Worm (Caenorhabditis elegans) whole organism, L4 larva: ENCODE measurements around the gene B0252.11.

Experiments used
- D1046.2 ChIP-seq: fragments of 200-800 bp; sonication (Bioruptor generic); IDR thresholded peaks from 2 replicates; pipeline ENCODE4 v1.3.6; 2022; ENCODE audit warnings: missing genetic modification characterization, missing compliant biosample characterization
- F10B5.3 ChIP-seq: sonication (generic microtip); optimal IDR thresholded peaks from 2 replicates; lab custom pipeline; 2016; ENCODE audit warnings: mild to moderate bottlenecking, missing genetic modification characterization, missing compliant biosample characterization
- F37D6.2 ChIP-seq: sonication (generic microtip); optimal IDR thresholded peaks from 2 replicates; lab custom pipeline; 2016; ENCODE audit warnings: mild to moderate bottlenecking, missing genetic modification characterization, missing compliant biosample characterization
- F49E8.2 ChIP-seq: sonication (generic microtip); optimal IDR thresholded peaks from 2 replicates; lab custom pipeline; 2016; ENCODE audit warnings: missing compliant biosample characterization, mild to moderate bottlenecking, missing genetic modification characterization, borderline replicate concordance
- R02D3.7 ChIP-seq: fragments of 150-350 bp; sonication (generic microtip); optimal IDR thresholded peaks from 3 replicates; lab custom pipeline; 2014; ENCODE audit warnings: missing biosample characterization, missing genetic modification characterization
- T26A8.4 ChIP-seq: fragments of 200-800 bp; sonication (Bioruptor generic); IDR thresholded peaks from 2 replicates; pipeline ENCODE4 v1.3.6; 2022; ENCODE audit warnings: missing genetic modification characterization, missing compliant biosample characterization
- Y48G9A.11 ChIP-seq: fragments of 200-800 bp; sonication (Bioruptor generic); IDR thresholded peaks from 2 replicates; pipeline ENCODE4 v1.3.6; 2022; ENCODE audit warnings: missing genetic modification reagents, missing genetic modification characterization, missing compliant biosample characterization
- Y75B8A.6 ChIP-seq: fragments of 200-800 bp; sonication (Bioruptor generic); IDR thresholded peaks from 2 replicates; pipeline ENCODE4 v1.3.6; 2022; ENCODE audit warnings: missing genetic modification reagents, missing genetic modification characterization, missing compliant biosample characterization
- ZK546.5 ChIP-seq, 2 experiments: sonication (generic microtip); optimal IDR thresholded peaks; 2 replicates each; lab custom pipeline; 2017; ENCODE audit warnings: missing biosample characterization in 2 of 2, missing genetic modification characterization in 2 of 2
- aha-1 ChIP-seq: fragments of 150-350 bp; peaks from one replicate; lab custom pipeline; 2014; ENCODE audit warnings: missing biosample characterization, missing genetic modification characterization
- aly-2 ChIP-seq: sonication (generic microtip); optimal IDR thresholded peaks from 2 replicates; lab custom pipeline; 2018; ENCODE audit warnings: missing biosample characterization, missing genetic modification characterization
- ama-1 ChIP-seq: fragments of 150-350 bp; optimal IDR thresholded peaks from 2 replicates; lab custom pipeline; 2014; ENCODE audit warnings: inconsistent platforms, mixed read lengths
- arid-1 ChIP-seq: fragments of 200-800 bp; sonication (Bioruptor generic); conservative IDR thresholded peaks from 2 replicates; pipeline ENCODE4 v1.3.6; 2022; ENCODE audit warnings: missing genetic modification reagents, missing genetic modification characterization, missing compliant biosample characterization
- ceh-28 ChIP-seq: fragments of 150-350 bp; optimal IDR thresholded peaks from 2 replicates; lab custom pipeline; 2014; ENCODE audit warnings: missing biosample characterization, missing genetic modification reagents, missing genetic modification characterization
- ceh-62 ChIP-seq: sonication (generic microtip); optimal IDR thresholded peaks from 2 replicates; lab custom pipeline; 2017; ENCODE audit warnings: missing biosample characterization, missing genetic modification characterization
- cey-2 ChIP-seq: sonication (generic microtip); optimal IDR thresholded peaks from 3 replicates; lab custom pipeline; 2017; ENCODE audit warnings: missing genetic modification characterization, mild to moderate bottlenecking, missing compliant biosample characterization, antibody characterized with exemption, borderline replicate concordance; ENCODE audit not compliant: insufficient read depth
- daf-12 ChIP-seq: fragments of 150-350 bp; optimal IDR thresholded peaks from 2 replicates; lab custom pipeline; 2014; ENCODE audit warnings: missing biosample characterization, missing genetic modification reagents, missing genetic modification characterization
- daf-16 ChIP-seq, 3 experiments: sonication (generic microtip); optimal IDR thresholded peaks; 2 replicates each; lab custom pipeline; 2016 to 2017; ENCODE audit warnings: missing genetic modification characterization in 3 of 3, missing genetic modification reagents in 3 of 3, mild to moderate bottlenecking in 2 of 3, missing compliant biosample characterization in 2 of 3, missing biosample characterization in 1 of 3, moderate library complexity in 1 of 3
- daf-19 ChIP-seq: fragments of 200-800 bp; sonication (Bioruptor generic); conservative IDR thresholded peaks from 2 replicates; pipeline ENCODE4 v1.3.6; 2022; ENCODE audit warnings: missing genetic modification characterization, missing compliant biosample characterization
- egl-27 ChIP-seq: sonication (generic microtip); optimal IDR thresholded peaks from 3 replicates; lab custom pipeline; 2017; ENCODE audit warnings: missing biosample characterization, missing genetic modification reagents, missing genetic modification characterization
- fkh-10 ChIP-seq: fragments of 150-350 bp; optimal IDR thresholded peaks from 2 replicates; lab custom pipeline; 2014; ENCODE audit warnings: missing biosample characterization, missing genetic modification reagents, missing genetic modification characterization
- fos-1 ChIP-seq: fragments of 150-350 bp; optimal IDR thresholded peaks from 2 replicates; lab custom pipeline; 2014; ENCODE audit warnings: missing biosample characterization, missing genetic modification characterization
- hlh-30 ChIP-seq: sonication (generic microtip); optimal IDR thresholded peaks from 2 replicates; lab custom pipeline; 2017; ENCODE audit warnings: antibody characterized with exemption, mild to moderate bottlenecking, missing genetic modification characterization, missing compliant biosample characterization; ENCODE audit not compliant: insufficient read depth
- jun-1 ChIP-seq: fragments of 150-350 bp; optimal IDR thresholded peaks from 2 replicates; lab custom pipeline; 2014; ENCODE audit warnings: missing biosample characterization, missing genetic modification reagents, missing genetic modification characterization
- lin-29 ChIP-seq: fragments of 200-800 bp; sonication (Bioruptor generic); IDR thresholded peaks from 2 replicates; pipeline ENCODE4 v1.3.6; 2022; ENCODE audit warnings: missing genetic modification reagents, missing genetic modification characterization, missing compliant biosample characterization
- lsy-2 ChIP-seq, 2 experiments: fragments of 150-350 bp in 1 of 2; sonication (generic microtip) in 1 of 2; optimal IDR thresholded peaks; 2 replicates each; lab custom pipeline; 2014 to 2017; ENCODE audit warnings: missing biosample characterization in 2 of 2, missing genetic modification characterization in 2 of 2
- madf-9 ChIP-seq: fragments of 200-800 bp; sonication (Bioruptor generic); conservative IDR thresholded peaks from 2 replicates; pipeline ENCODE4 v1.3.6; 2022; ENCODE audit warnings: missing genetic modification reagents, missing genetic modification characterization, missing compliant biosample characterization
- mxl-2 ChIP-seq: fragments of 200-800 bp; sonication (Bioruptor generic); conservative IDR thresholded peaks from 2 replicates; pipeline ENCODE4 v1.3.6; 2022; ENCODE audit warnings: missing genetic modification reagents, missing genetic modification characterization, missing compliant biosample characterization
- mxl-3 ChIP-seq: fragments of 200-800 bp; sonication (Bioruptor generic); optimal IDR thresholded peaks from 2 replicates; lab custom pipeline; 2018; ENCODE audit warnings: mild to moderate bottlenecking, missing genetic modification characterization, missing compliant biosample characterization
- nhr-28 ChIP-seq: fragments of 150-350 bp; optimal IDR thresholded peaks from 2 replicates; lab custom pipeline; 2014; ENCODE audit warnings: missing biosample characterization, missing genetic modification characterization
- pqm-1 ChIP-seq: sonication (generic microtip); optimal IDR thresholded peaks from 2 replicates; lab custom pipeline; 2017; ENCODE audit warnings: missing biosample characterization, missing genetic modification characterization
- set-16 ChIP-seq: fragments of 200-800 bp; sonication (Bioruptor generic); IDR thresholded peaks from 2 replicates; pipeline ENCODE4 v1.3.6; 2022; ENCODE audit warnings: missing genetic modification reagents, missing genetic modification characterization, missing compliant biosample characterization
- snpc-1.2 ChIP-seq: fragments of 200-800 bp; sonication (Bioruptor generic); IDR thresholded peaks from 2 replicates; pipeline ENCODE4 v1.3.6; 2022; ENCODE audit warnings: missing genetic modification reagents, missing genetic modification characterization, missing compliant biosample characterization
- snpc-4 ChIP-seq: fragments of 150-350 bp; optimal IDR thresholded peaks from 2 replicates; lab custom pipeline; 2014; ENCODE audit warnings: missing biosample characterization, missing genetic modification characterization
- spr-1 ChIP-seq: sonication (generic microtip); optimal IDR thresholded peaks from 2 replicates; lab custom pipeline; 2016; ENCODE audit warnings: mild to moderate bottlenecking, missing genetic modification characterization, missing compliant biosample characterization
- spr-3 ChIP-seq: fragments of 200-800 bp; sonication (Bioruptor generic); optimal IDR thresholded peaks from 2 replicates; lab custom pipeline; 2018; ENCODE audit warnings: mild to moderate bottlenecking, missing genetic modification characterization, missing compliant biosample characterization
- tag-97 ChIP-seq: fragments of 200-800 bp; sonication (Bioruptor generic); IDR thresholded peaks from 2 replicates; pipeline ENCODE4 v1.3.6; 2022; ENCODE audit warnings: missing genetic modification characterization, missing compliant biosample characterization
- tra-1 ChIP-seq: fragments of 200-800 bp; sonication (Bioruptor generic); IDR thresholded peaks from 2 replicates; pipeline ENCODE4 v1.3.6; 2022; ENCODE audit warnings: missing genetic modification reagents, missing genetic modification characterization, missing compliant biosample characterization
- unc-62 ChIP-seq, 3 experiments: fragments of 150-350 bp in 1 of 3; sonication (generic microtip); optimal IDR thresholded peaks in 2 of 3; peaks in 1 of 3; 1 replicate in 1 of 3; 2 replicates in 2 of 3; lab custom pipeline; 2014 to 2017; ENCODE audit warnings: missing biosample characterization in 3 of 3, missing genetic modification characterization in 3 of 3, missing genetic modification reagents in 3 of 3, missing genotype in 1 of 3
- vab-7 ChIP-seq: fragments of 200-800 bp; sonication (Bioruptor generic); IDR thresholded peaks from 2 replicates; pipeline ENCODE4 v1.3.6; 2022; ENCODE audit warnings: missing genetic modification reagents, missing genetic modification characterization, missing compliant biosample characterization
- zip-11 ChIP-seq: fragments of 200-800 bp; sonication (Bioruptor generic); IDR thresholded peaks from 2 replicates; pipeline ENCODE4 v1.3.6; 2022; ENCODE audit warnings: missing genetic modification characterization, missing compliant biosample characterization
- zip-2 ChIP-seq: fragments of 150-350 bp; optimal IDR thresholded peaks from 2 replicates; lab custom pipeline; 2014; ENCODE audit warnings: missing biosample characterization, missing genetic modification characterization
- ztf-11 ChIP-seq: fragments of 150-350 bp; optimal IDR thresholded peaks from 2 replicates; lab custom pipeline; 2014; ENCODE audit warnings: missing biosample characterization, missing genetic modification characterization
- ztf-7 ChIP-seq: fragments of 150-350 bp; optimal IDR thresholded peaks from 2 replicates; lab custom pipeline; 2014; ENCODE audit warnings: missing biosample characterization, missing genetic modification characterization

Gene B0252.11

DNA sequence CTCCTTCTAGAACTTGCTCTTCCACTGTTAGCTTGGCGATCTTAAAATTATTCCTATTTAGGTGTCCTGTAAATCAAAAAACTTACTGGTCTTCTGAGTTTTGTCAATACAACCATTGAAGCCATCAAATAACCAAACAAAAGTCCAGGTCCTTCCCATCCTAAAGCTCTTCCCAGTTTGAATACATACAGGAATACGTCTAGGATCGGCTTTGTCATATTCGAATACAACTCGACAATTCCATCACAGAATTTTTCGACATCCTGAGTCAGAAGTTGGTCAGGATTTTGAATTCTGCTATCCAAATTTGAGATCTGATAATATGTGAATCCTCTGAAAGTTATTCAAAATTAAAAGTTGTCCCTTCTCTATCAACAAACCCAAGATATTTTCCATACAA, 35.3 kb downstream of the B0252.11 start:
- no peak for TF ChIP-seq unc-62 (GFP tag; optimal IDR thresholded peaks at IDR 0.05 in 1 of 2; lab: Kevin White, UChicago)
- no peak for TF ChIP-seq unc-62 (tag; optimal IDR thresholded peaks at IDR 0.05; lab: Kevin White, UChicago)
- peak; percentile 63 for TF ChIP-seq aha-1

DNA sequence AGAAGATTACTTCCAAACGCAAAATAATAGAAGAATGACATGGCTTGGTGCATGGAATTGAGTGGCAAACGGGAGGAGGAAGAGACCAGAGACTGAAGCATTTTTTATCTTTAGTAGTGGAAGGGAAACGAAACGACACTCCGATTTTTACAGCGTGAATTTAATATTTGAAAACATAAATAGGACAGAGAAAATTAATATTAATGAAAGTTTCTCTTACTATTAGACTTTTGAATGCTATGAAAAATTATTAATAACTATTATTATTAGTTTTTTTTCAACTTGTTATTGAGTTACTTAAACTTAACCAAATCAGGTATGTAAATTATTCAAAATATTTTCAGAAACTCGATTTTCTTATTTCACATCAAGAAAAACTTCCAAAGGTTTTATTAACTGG, 37.5 kb downstream of the B0252.11 start, which contains the start of gene C44B7.7:
C44B7.7 (minus strand) TSS at position 101 of the 400 bp plus-strand sequence.
- TF ChIP-seq pqm-1 (tag; lab: Kevin White, UChicago) (no peak), ceh-28 (no peak), hlh-30 (tag; lab: Kevin White, UChicago) (no peak), snpc-1.2 (GFP tag; lab: Robert Waterston, UW) (no peak), Y75B8A.6 (GFP tag; lab: Robert Waterston, UW) (no peak), zip-11 (GFP tag; lab: Robert Waterston, UW) (no peak), arid-1 (GFP tag; lab: Robert Waterston, UW) (no peak), set-16 (GFP tag; lab: Robert Waterston, UW) (no peak), cey-2 (tag; lab: Kevin White, UChicago) (no peak), egl-27 (tag; lab: Kevin White, UChicago) (no peak), daf-19 (GFP tag; lab: Robert Waterston, UW) (no peak), daf-12 (tag; lab: Kevin White, UChicago) (no peak), tag-97 (GFP tag; lab: Robert Waterston, UW) (no peak), T26A8.4 (GFP tag; lab: Robert Waterston, UW) (no peak), F10B5.3 (tag; lab: Kevin White, UChicago) (no peak), Y48G9A.11 (GFP tag; lab: Robert Waterston, UW) (no peak), mxl-2 (GFP tag; lab: Robert Waterston, UW) (no peak), zip-2 (tag; lab: Kevin White, UChicago) (no peak), fkh-10 (no peak), ztf-7 (no peak)

DNA sequence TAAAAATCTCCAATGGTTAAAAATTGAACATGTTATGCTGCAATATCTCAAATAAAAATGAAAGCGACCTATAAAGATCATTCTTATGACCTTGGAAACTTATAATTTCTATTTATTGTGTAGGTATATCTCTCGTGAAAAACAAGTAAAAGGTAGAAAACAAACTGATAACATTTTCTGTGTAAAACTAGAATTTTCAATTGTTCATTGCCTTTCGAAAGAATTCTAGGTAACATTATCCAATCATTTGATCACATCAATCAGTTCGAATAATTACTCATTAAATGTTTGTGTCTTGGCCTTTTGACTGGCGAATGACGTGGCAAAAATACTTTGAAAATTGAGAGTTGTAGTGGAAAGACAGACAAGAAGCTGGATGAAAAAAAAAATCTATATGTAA, 39.7 kb downstream of the B0252.11 start:
- no peak for TF ChIP-seq lsy-2 (tag; optimal IDR thresholded peaks at IDR 0.05; lab: Kevin White, UChicago)
- no peak for TF ChIP-seq lin-29
- TF ChIP-seq mxl-3 (GFP tag; lab: Kevin White, UChicago) = no peak
- no peak for TF ChIP-seq aly-2 (tag; lab: Kevin White, UChicago)
- TF ChIP-seq nhr-28 (tag; lab: Kevin White, UChicago) = peak; percentile 26
- no peak for TF ChIP-seq F49E8.2 (tag; lab: Kevin White, UChicago)
- TF ChIP-seq fos-1 (tag; lab: Kevin White, UChicago) = no peak

DNA sequence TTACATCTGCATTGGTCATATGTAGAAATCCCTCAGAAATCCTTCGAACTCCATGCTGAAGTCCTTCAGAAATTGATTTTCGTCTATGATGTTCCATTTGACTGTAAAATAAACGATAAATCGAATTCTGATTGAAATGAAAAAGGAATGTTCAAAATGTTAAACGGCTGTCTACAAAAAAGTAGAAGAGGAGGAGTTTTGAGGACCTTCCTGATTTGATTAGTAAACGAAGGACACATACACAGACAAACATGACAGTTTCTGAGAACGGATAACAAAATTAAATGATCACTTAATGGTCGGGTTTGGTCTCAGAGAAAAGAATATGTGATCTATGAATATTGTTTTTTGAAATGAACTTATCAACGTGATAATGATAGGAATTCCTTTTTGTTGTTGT, 40.7 kb downstream of the B0252.11 start, which contains the start of gene slc-36.5:
slc-36.5 (minus strand) TSS at position 101 of the 400 bp plus-strand sequence.
- no peak for TF ChIP-seq aha-1
- no peak for TF ChIP-seq daf-16 (GFP tag; optimal IDR thresholded peaks at IDR 0.05; lab: Kevin White, UChicago)
- no peak for TF ChIP-seq daf-16 (tag; optimal IDR thresholded peaks at IDR 0.05; lab: Kevin White, UChicago)
- TF ChIP-seq vab-7 = no peak
- TF ChIP-seq T26A8.4 (GFP tag; lab: Robert Waterston, UW) = no peak
- TF ChIP-seq ztf-7 = no peak
- TF ChIP-seq ZK546.5 (tag; optimal IDR thresholded peaks at IDR 0.05; lab: Kevin White, UChicago) = no peak
- no peak for TF ChIP-seq F37D6.2 (tag; lab: Kevin White, UChicago)
- TF ChIP-seq, all 104 proteins: peak for 0

DNA sequence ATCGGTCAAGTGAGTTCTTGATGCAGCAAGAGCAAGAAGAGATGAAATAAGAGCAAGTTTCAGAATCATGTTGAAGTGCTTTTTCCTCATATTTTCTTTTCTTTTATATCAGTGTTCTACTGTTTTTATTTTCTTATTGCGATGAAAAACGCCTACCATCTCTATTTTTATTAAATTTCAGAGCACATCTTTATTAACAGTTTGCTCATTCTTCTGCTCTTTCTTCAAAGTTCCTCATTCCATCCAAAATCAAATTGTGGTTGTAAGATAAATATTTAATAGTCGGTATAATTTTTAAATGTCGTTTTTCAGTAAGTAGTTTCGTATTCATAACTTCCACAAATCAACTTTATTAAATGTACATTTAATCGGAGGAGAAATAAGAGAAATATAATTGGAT, 45.1 kb downstream of the B0252.11 start, which contains the start of gene C44B7.5:
C44B7.5 (minus strand) TSS at position 101 of the 400 bp plus-strand sequence.
- TF ChIP-seq madf-9 (GFP tag; lab: Robert Waterston, UW) (no peak), egl-27 (tag; lab: Kevin White, UChicago) (no peak), R02D3.7 (tag; lab: Kevin White, UChicago) (no peak), F49E8.2 (tag; lab: Kevin White, UChicago) (no peak), D1046.2 (no peak), spr-1 (tag; lab: Kevin White, UChicago) (no peak), spr-3 (GFP tag; lab: Kevin White, UChicago) (no peak), snpc-1.2 (GFP tag; lab: Robert Waterston, UW) (no peak), ceh-62 (no peak), ztf-11 (tag; lab: Kevin White, UChicago) (no peak), jun-1 (tag; lab: Kevin White, UChicago) (no peak), tra-1 (GFP tag; lab: Robert Waterston, UW) (no peak), snpc-4 (tag; lab: Kevin White, UChicago) (no peak), Y75B8A.6 (GFP tag; lab: Robert Waterston, UW) (no peak), ztf-7 (no peak), ama-1 (lab: Kevin White, UChicago) (no peak)
